Fruit fly (Drosophila melanogaster): ENCODE measurements around the gene Pcyt2.

Gene Pcyt2

DNA sequence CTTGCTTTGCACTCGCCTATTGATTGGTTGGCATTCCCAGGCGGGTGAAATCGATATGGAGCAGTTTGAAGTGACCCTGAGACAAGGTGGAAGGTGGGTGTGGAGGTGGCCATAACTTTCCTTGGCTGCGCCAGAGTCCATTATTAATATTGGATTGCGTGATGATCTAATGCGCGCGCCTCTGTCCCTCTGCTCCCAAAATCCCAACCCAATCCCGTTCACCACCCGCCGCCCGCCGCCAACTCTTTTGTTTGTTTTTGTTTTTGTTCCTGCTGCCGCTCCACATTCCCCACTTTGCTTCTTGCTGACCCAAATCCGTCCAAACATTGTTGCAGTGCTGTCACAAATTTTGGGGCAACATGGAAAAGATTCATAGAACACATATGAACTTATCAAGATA, 17.8 kb downstream of the Pcyt2 start (continued):
- no peak for TF ChIP-seq CG11398 (GFP tag; optimal IDR thresholded peaks at IDR 0.05)
- peak; percentile 69 for TF ChIP-seq crol (GFP tag; IDR thresholded peaks at IDR 0.05)
- no peak for TF ChIP-seq dm (GFP tag; optimal IDR thresholded peaks at IDR 0.05)
- TF ChIP-seq dmrt99B (tag; optimal IDR thresholded peaks at IDR 0.05): no peak
- TF ChIP-seq CG6854 (GFP tag; optimal IDR thresholded peaks at IDR 0.05): no peak
- no peak for TF ChIP-seq CG11696 (GFP tag; IDR thresholded peaks at IDR 0.05)
- TF ChIP-seq D (optimal IDR thresholded peaks at IDR 0.05): no peak
- TF ChIP-seq D (GFP tag; optimal IDR thresholded peaks at IDR 0.05): no peak
- no peak for TF ChIP-seq CG15073 (GFP tag; optimal IDR thresholded peaks at IDR 0.05)
- 0 out of 3 replicates have a peak, but pooled peaks have one; percentile 55 for TF ChIP-seq z (GFP tag; IDR thresholded peaks at IDR 0.05)
- TF ChIP-seq ems (GFP tag; optimal IDR thresholded peaks at IDR 0.05): no peak

DNA sequence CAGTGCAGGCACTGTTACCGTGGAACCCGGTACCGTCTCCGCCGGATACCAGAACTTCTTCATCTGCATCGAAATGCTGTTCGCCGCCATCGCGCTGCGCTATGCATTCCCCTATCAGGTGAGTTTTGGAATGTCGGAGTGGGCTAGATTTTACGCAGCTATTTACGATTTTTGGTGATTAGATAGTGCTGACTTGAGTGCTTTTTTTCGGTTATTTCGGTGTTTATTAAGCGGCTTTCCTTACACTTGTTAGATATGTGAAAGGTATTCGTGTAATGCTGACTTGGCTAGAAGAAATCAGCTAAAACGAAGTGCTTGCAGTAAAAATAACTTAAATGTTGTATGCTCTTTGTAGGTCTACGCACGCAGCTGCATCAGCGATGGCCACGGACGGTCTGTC, 19.9 kb downstream of the Pcyt2 start:
- TF ChIP-seq nerfin-1 (tag; optimal IDR thresholded peaks at IDR 0.05) (no peak), sd (tag; optimal IDR thresholded peaks at IDR 0.05) (peak; percentile 97), otp (GFP tag; IDR thresholded peaks at IDR 0.05) (no peak), Chrac-16 (GFP tag; optimal IDR thresholded peaks at IDR 0.05) (no peak), vnd (GFP tag; IDR thresholded peaks at IDR 0.05; ENCODE audit: partially characterized antibody) (peak; percentile 20; the same call in 1 of the 3 replicates), CG17802 (tag; optimal IDR thresholded peaks at IDR 0.05) (no peak), Dbx (GFP tag; IDR thresholded peaks at IDR 0.05) (no peak), Sry-δ (GFP tag; optimal IDR thresholded peaks at IDR 0.05) (no peak), grau (tag; optimal IDR thresholded peaks at IDR 0.05) (no peak), CG4854 (GFP tag; optimal IDR thresholded peaks at IDR 0.05) (no peak), CG2199 (GFP tag; IDR thresholded peaks at IDR 0.05) (0 out of 3 replicates have a peak, but pooled peaks have one; percentile 66), CG17385 (GFP tag; optimal IDR thresholded peaks at IDR 0.05) (no peak), en (GFP tag; optimal IDR thresholded peaks at IDR 0.05) (no peak), Lhr (GFP tag; optimal IDR thresholded peaks at IDR 0.05) (no peak), CG16779 (GFP tag; IDR thresholded peaks at IDR 0.05) (no peak), row (GFP tag; IDR thresholded peaks at IDR 0.05) (no peak), CG12942 (GFP tag; optimal IDR thresholded peaks at IDR 0.05) (no peak), wek (GFP tag; optimal IDR thresholded peaks at IDR 0.05) (peak; percentile 15), CG18599 (GFP tag; optimal IDR thresholded peaks at IDR 0.05) (no peak), Ssrp (tag; optimal IDR thresholded peaks at IDR 0.05) (no peak), CG14441 (GFP tag; IDR thresholded peaks at IDR 0.05) (no peak), sna (GFP tag; IDR thresholded peaks at IDR 0.05; ENCODE audit: partially characterized antibody) (no peak), Six4 (GFP tag; optimal IDR thresholded peaks at IDR 0.05) (no peak), Doc2 (GFP tag; IDR thresholded peaks at IDR 0.05) (no peak), Myb (GFP tag; optimal IDR thresholded peaks at IDR 0.05) (no peak), CG10543 (GFP tag; optimal IDR thresholded peaks at IDR 0.05) (no peak)

DNA sequence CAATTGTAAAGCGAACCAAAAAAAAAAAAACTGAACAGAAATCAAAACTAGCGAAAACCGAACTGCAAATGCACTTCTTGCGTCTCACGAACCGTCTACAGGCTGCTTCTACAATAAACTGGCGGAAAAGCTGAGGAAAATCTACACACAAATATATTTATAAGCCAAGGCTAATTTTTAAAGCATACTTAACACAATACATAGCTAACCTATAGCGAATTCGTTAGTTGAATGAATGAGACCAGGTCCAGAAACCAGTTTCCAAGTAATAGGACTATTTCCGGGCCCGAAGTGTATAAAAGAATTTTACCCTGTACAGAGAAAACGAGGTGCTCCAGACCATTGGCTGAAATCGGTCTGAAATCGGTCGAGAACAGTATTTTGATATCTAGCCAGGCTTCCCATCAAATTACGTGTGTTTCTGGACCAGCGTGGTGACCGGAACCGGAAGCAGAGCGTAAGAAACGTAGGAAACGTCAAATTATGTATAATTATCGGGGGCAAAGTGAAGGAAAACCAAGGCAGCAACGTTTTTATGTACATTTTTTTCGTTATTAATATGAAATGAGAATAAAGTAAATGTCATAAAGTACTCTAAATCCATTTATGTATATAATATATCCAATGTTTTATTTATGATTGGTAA, 22.6 kb downstream of the Pcyt2 start:
- peak; percentile 13; the same call in 1 of the 2 replicates for TF ChIP-seq ranshi (GFP tag; IDR thresholded peaks at IDR 0.05)
- TF ChIP-seq CG1647 (GFP tag; optimal IDR thresholded peaks at IDR 0.05): no peak
- no peak for TF ChIP-seq Ptx1 (GFP tag; IDR thresholded peaks at IDR 0.05)
- no peak for TF ChIP-seq Fer3 (tag; optimal IDR thresholded peaks at IDR 0.05)
- TF ChIP-seq row (GFP tag; IDR thresholded peaks at IDR 0.05): 0 out of 3 replicates have a peak, but pooled peaks have one; percentile 25
- TF ChIP-seq CG6854 (GFP tag; optimal IDR thresholded peaks at IDR 0.05): peak; percentile 15
- TF ChIP-seq Drgx (GFP tag; IDR thresholded peaks at IDR 0.05): peak; percentile 19; the same call in 1 of the 2 replicates
- TF ChIP-seq dmrt11E (tag; optimal IDR thresholded peaks at IDR 0.05): peak; percentile 5
- TF ChIP-seq D19A (tag; optimal IDR thresholded peaks at IDR 0.05): peak; percentile 61
- TF ChIP-seq z (GFP tag; IDR thresholded peaks at IDR 0.05): 0 out of 3 replicates have a peak, but pooled peaks have one; percentile 12
- 0 out of 3 replicates have a peak, but pooled peaks have one; percentile 42 for TF ChIP-seq zfh1 (GFP tag; IDR thresholded peaks at IDR 0.05)
- TF ChIP-seq Med (GFP tag): peak; percentile 48
- peak; percentile 15 for TF ChIP-seq CG13296 (GFP tag; optimal IDR thresholded peaks at IDR 0.05)
- peak; percentile 0 for TF ChIP-seq Ets97D (GFP tag; optimal IDR thresholded peaks at IDR 0.05)
- no peak for TF ChIP-seq Stat92E (GFP tag; optimal IDR thresholded peaks at IDR 0.05)
- no peak for TF ChIP-seq klu (GFP tag; IDR thresholded peaks at IDR 0.05)

All from whole organism, embryonic.